Worm (Caenorhabditis elegans) whole organism, L3 larva: ENCODE measurements around the gene DH11.5.

ENCODE experiments used
- ama-1 ChIP-seq: fragments of 150-350 bp; optimal IDR thresholded peaks from 2 replicates; lab custom pipeline; 2018
- ceh-16 ChIP-seq: sonication (generic microtip); optimal IDR thresholded peaks from 2 replicates; lab custom pipeline; 2017; ENCODE audit warnings: missing biosample characterization, missing genetic modification characterization
- lin-39 ChIP-seq: fragments of 150-350 bp; optimal IDR thresholded peaks from 2 replicates; lab custom pipeline; 2018; ENCODE audit warnings: missing biosample characterization, missing genetic modification reagents, missing genetic modification characterization
- mdl-1 ChIP-seq: fragments of 150-350 bp; optimal IDR thresholded peaks from 2 replicates; lab custom pipeline; 2014; ENCODE audit warnings: missing biosample characterization, missing genetic modification characterization
- nhr-11 ChIP-seq: fragments of 150-350 bp; optimal IDR thresholded peaks from 2 replicates; lab custom pipeline; 2014; ENCODE audit warnings: missing biosample characterization, missing genetic modification characterization
- nhr-23 ChIP-seq: fragments of 150-350 bp; optimal IDR thresholded peaks from 2 replicates; lab custom pipeline; 2014; ENCODE audit warnings: missing biosample characterization, missing genetic modification reagents, missing genetic modification characterization
- pqm-1 ChIP-seq: fragments of 150-350 bp; optimal IDR thresholded peaks from 2 replicates; lab custom pipeline; 2017; ENCODE audit warnings: missing biosample characterization, missing genetic modification characterization, inconsistent platforms
- snpc-4 ChIP-seq: fragments of 150-350 bp; optimal IDR thresholded peaks from 2 replicates; lab custom pipeline; 2014; ENCODE audit warnings: missing biosample characterization, missing genetic modification characterization
- tbx-2 ChIP-seq: sonication (generic microtip); optimal IDR thresholded peaks from 2 replicates; lab custom pipeline; 2016; ENCODE audit warnings: mild to moderate bottlenecking, missing genetic modification characterization, missing compliant biosample characterization
- unc-62 ChIP-seq: fragments of 150-350 bp; sonication (generic microtip); optimal IDR thresholded peaks from 4 replicates; lab custom pipeline; 2014; ENCODE audit warnings: missing biosample characterization, missing genetic modification reagents, missing genetic modification characterization
- zag-1 ChIP-seq: fragments of 150-350 bp; optimal IDR thresholded peaks from 2 replicates; lab custom pipeline; 2014; ENCODE audit warnings: missing biosample characterization, missing genetic modification characterization
- ztf-11 ChIP-seq: fragments of 150-350 bp; optimal IDR thresholded peaks from 2 replicates; lab custom pipeline; 2014; ENCODE audit warnings: missing biosample characterization, missing genetic modification characterization

DNA sequence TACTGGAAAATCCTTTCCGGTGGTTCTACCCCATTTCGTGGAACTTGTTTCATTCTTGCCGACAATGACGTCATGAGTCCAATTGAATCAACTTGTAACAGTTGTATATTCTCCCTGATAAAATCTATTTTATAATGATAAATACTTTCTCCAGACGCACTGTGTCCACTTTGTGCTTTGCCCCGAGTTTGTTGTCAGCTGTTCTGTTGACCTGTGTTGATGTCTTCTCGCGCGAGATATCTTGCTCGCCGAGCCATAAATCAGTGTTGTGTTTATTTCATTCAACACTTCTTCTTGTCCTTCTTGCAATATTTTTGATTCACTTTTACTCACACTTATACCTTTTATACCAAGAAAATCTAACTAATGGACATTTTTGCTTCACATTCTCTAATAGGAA is 14.2 kb upstream of the DH11.5 start:
- TF ChIP-seq pqm-1 (tag; lab: Kevin White, UChicago) (no peak), tbx-2 (tag; lab: Kevin White, UChicago) (no peak), unc-62 (GFP tag; lab: Kevin White, UChicago) (no peak), ceh-16 (tag; lab: Kevin White, UChicago) (no peak), snpc-4 (no peak), mdl-1 (no peak), ztf-11 (no peak), nhr-23 (no peak), nhr-11 (tag; lab: Kevin White, UChicago) (no peak), zag-1 (tag; lab: Kevin White, UChicago) (no peak), ama-1 (lab: Kevin White, UChicago) (no peak), lin-39 (no peak)
